Fruit fly (Drosophila melanogaster) whole organism: ENCODE data around the gene CG43184.

ENCODE experiments used
- CG8478 ChIP-seq: fragments of >200 bp; optimal IDR thresholded peaks from 2 replicates; lab custom pipeline; 2018; ENCODE audit warnings: inconsistent platforms
- Dll ChIP-seq: fragments of >200 bp; optimal IDR thresholded peaks from 2 replicates; lab custom pipeline; 2017
- EcR ChIP-seq, 2 experiments: fragments of >200 bp; optimal IDR thresholded peaks; 2 replicates each; lab custom pipeline; 2017; ENCODE audit warnings: missing biosample characterization in 2 of 2, missing genetic modification characterization in 2 of 2, missing genetic modification reagents in 2 of 2
- pan ChIP-seq: fragments of >200 bp; optimal IDR thresholded peaks from 2 replicates; lab custom pipeline; 2017
- psq ChIP-seq: fragments of >200 bp; optimal IDR thresholded peaks from 2 replicates; lab custom pipeline; 2017
- usp ChIP-seq: fragments of >200 bp; optimal IDR thresholded peaks from 2 replicates; lab custom pipeline; 2017; ENCODE audit warnings: missing biosample characterization, missing genetic modification characterization, mixed read lengths

Gene CG43184

dm6 chr3L:13865484-13865883, 27.9 kb downstream of the CG43184 start:
- no peak for TF ChIP-seq psq (lab: Kevin White, UChicago)
- TF ChIP-seq EcR (GFP tag; optimal IDR thresholded peaks at IDR 0.05; lab: Kevin White, UChicago), result no peak
- no peak for TF ChIP-seq CG8478 (lab: Kevin White, UChicago)
- TF ChIP-seq pan, result no peak
- TF ChIP-seq Dll (lab: Kevin White, UChicago), result no peak
- no peak for TF ChIP-seq usp (GFP tag; lab: Kevin White, UChicago)

DNA sequence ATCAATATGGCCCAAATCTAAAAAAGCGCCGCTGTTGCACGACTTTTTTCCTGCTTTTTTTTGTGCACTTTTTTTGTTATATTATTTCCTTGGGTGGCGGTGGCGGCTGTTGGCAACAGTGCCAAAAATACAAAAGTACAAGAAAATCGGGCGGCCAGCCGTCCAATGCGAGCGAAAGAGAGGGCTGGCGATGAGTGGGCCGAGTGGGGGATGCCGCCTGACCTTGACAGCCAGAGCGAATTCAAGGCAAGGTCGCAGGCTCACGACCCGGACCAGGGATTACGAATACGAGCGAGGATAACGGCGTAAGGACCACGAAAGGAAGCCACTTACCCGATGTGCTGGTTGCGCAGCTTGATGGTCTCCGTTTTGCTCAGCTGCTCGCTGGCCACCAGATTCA, 28.7 kb downstream of the CG43184 start:
- TF ChIP-seq pan (no peak), CG8478 (lab: Kevin White, UChicago) (no peak), usp (GFP tag; lab: Kevin White, UChicago) (no peak), psq (lab: Kevin White, UChicago) (no peak), EcR (GFP tag; optimal IDR thresholded peaks at IDR 0.05; lab: Kevin White, UChicago) (no peak), Dll (lab: Kevin White, UChicago) (no peak)

- TF ChIP-seq CG8478 (lab: Kevin White, UChicago) (no peak), Dll (lab: Kevin White, UChicago) (no peak), pan (no peak), usp (GFP tag; lab: Kevin White, UChicago) (no peak), psq (lab: Kevin White, UChicago) (no peak), EcR (GFP tag; optimal IDR thresholded peaks at IDR 0.05; lab: Kevin White, UChicago) (no peak)
Measured at dm6 chr3L:13866780-13867179, 29.2 kb downstream of the CG43184 start, which contains the start of gene CG8745. Gene CG8745 (minus strand): TSS chr3L:13866905.

DNA sequence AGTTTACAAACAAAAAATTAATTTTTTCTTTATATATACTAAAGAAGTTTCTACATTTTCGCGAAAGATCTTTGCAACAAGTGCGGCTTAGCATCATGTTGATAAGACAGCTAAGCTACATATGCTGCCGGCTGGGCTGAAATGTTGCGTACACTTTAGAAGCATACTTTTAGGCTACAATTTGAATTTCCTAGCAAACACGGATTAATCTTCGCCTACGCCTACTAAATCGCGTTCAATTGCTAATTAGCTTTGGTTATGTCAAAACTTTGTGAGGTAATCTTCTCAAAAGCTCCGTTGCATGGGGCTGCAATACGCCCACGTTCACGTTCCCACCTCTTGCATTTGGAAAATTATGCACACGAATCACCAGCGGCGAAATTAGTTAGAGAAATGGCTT, 39.4 kb downstream of the CG43184 start:
- TF ChIP-seq CG8478 (lab: Kevin White, UChicago), result no peak
- TF ChIP-seq Dll (lab: Kevin White, UChicago), result no peak
- TF ChIP-seq psq (lab: Kevin White, UChicago), result no peak
- no peak for TF ChIP-seq pan
- no peak for TF ChIP-seq EcR (GFP tag; optimal IDR thresholded peaks at IDR 0.05; lab: Kevin White, UChicago)
- TF ChIP-seq usp (GFP tag; lab: Kevin White, UChicago), result no peak

dm6 chr3L:13877904-13878303, 40.3 kb downstream of the CG43184 start:
- TF ChIP-seq pan, result no peak
- TF ChIP-seq Dll (lab: Kevin White, UChicago), result no peak
- TF ChIP-seq usp (GFP tag; lab: Kevin White, UChicago), result no peak
- no peak for TF ChIP-seq EcR (GFP tag; optimal IDR thresholded peaks at IDR 0.05; lab: Kevin White, UChicago)
- no peak for TF ChIP-seq psq (lab: Kevin White, UChicago)
- TF ChIP-seq CG8478 (lab: Kevin White, UChicago), result no peak

DNA sequence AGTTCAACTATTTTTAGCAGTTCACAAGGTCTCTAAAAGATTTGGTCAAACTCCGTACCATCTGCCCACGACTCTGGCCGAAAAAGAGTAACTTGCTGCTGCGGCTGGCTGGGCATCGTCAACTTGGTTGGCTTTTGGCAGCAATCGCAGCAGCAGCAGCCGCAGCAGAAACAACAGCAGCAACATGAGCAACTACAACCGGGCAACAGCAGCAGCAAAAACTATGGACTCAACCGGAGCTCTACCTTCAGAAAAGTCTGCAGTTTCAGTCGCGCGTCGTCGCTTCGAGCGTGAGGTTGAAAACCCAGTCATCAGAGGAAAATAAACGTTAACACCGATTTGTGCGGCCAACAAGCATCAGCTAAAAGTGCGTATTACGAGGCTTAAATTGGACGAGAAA, 41.2 kb downstream of the CG43184 start, which contains the start of gene CG13737:
CG13737 (plus strand) TSS at position 266 of the 400 bp plus-strand sequence.
- TF ChIP-seq pan, result no peak
- TF ChIP-seq EcR (GFP tag; optimal IDR thresholded peaks at IDR 0.05; lab: Kevin White, UChicago), result no peak
- no peak for TF ChIP-seq Dll (lab: Kevin White, UChicago)
- no peak for TF ChIP-seq usp (GFP tag; lab: Kevin White, UChicago)
- TF ChIP-seq CG8478 (lab: Kevin White, UChicago), result no peak
- no peak for TF ChIP-seq psq (lab: Kevin White, UChicago)

DNA sequence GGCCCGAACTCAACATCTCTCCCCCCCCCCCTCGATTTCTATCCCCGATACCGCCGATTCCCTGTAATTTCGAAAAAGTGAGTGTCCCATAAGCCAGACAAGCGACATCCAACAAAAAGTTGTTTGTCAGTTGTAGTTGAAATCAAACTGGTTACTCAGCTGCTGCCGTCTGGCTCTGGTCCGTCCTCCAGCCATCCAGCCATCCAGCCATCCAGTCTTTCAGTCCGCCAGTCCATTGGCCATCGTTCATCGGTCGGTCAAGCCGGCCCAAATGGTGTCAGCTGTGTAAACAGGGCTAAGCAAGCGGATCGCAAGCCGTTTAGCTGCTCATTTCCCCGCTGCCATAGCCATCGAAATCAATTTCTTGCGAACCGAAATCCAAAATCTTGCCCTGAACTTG, 44.0 kb downstream of the CG43184 start:
- no peak for TF ChIP-seq pan
- TF ChIP-seq usp (GFP tag; lab: Kevin White, UChicago), result no peak
- TF ChIP-seq psq (lab: Kevin White, UChicago), result no peak
- no peak for TF ChIP-seq CG8478 (lab: Kevin White, UChicago)
- no peak for TF ChIP-seq Dll (lab: Kevin White, UChicago)
- no peak for TF ChIP-seq EcR (GFP tag; optimal IDR thresholded peaks at IDR 0.05; lab: Kevin White, UChicago)

dm6 chr3L:13882532-13882931, 45.0 kb downstream of the CG43184 start:
- TF ChIP-seq psq (lab: Kevin White, UChicago), result no peak
- TF ChIP-seq CG8478 (lab: Kevin White, UChicago), result no peak
- no peak for TF ChIP-seq usp (GFP tag; lab: Kevin White, UChicago)
- TF ChIP-seq EcR (GFP tag; optimal IDR thresholded peaks at IDR 0.05; lab: Kevin White, UChicago), result no peak
- no peak for TF ChIP-seq Dll (lab: Kevin White, UChicago)
- TF ChIP-seq pan, result no peak

DNA sequence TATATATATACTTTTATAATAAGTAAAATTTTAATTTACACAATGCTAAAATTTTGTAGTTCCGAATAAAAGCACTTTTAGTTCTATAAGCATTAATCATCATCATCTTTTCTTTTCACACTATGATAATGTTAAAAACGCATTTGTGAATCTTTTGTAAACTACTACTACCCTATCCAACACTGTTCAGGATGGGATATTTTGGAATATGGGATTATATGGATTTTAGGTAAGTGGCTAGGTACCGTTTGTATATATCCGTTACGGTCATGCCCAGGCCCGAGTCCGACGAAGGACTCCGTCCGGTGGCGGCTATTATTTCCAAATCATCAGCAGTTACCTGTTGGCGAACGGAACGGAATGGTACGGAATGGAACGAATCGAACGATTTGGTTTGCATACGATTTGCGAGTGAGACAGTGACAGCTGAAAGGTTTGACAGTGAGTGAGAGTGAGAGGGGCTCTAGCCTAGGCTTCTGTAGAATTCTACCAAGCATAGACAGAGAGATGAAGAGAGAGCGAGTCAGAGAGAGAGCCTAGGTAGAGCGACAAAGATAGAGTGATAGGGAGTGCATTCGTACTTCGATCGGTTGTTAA, 47.0 kb downstream of the CG43184 start:
- no peak for TF ChIP-seq pan
- no peak for TF ChIP-seq CG8478 (lab: Kevin White, UChicago)
- TF ChIP-seq EcR (GFP tag; optimal IDR thresholded peaks at IDR 0.05; lab: Kevin White, UChicago), result no peak
- no peak for TF ChIP-seq psq (lab: Kevin White, UChicago)
- TF ChIP-seq Dll (lab: Kevin White, UChicago), result no peak
- TF ChIP-seq usp (GFP tag; lab: Kevin White, UChicago), result no peak

dm6 chr3L:13887092-13887491, 49.5 kb downstream of the CG43184 start:
- TF ChIP-seq psq (lab: Kevin White, UChicago), result no peak
- TF ChIP-seq CG8478 (lab: Kevin White, UChicago), result no peak
- TF ChIP-seq usp (GFP tag; lab: Kevin White, UChicago), result no peak
- TF ChIP-seq Dll (lab: Kevin White, UChicago), result no peak
- no peak for TF ChIP-seq EcR (GFP tag; optimal IDR thresholded peaks at IDR 0.05; lab: Kevin White, UChicago)
- TF ChIP-seq pan, result no peak
